Fruit fly (Drosophila melanogaster) whole organism, embryonic: ENCODE results near the gene ZnT77C.

Experiments
- Atf3 ChIP-seq: fragments of 200-800 bp; sonication (Bioruptor generic); optimal IDR thresholded peaks from 3 replicates; lab custom pipeline; 2016; ENCODE audit warnings: missing biosample characterization, missing genetic modification characterization
- B-H1 ChIP-seq: fragments of 200-800 bp; sonication (Bioruptor generic); IDR thresholded peaks from 3 replicates; pipeline ENCODE4 v1.3.6; 2022; ENCODE audit warnings: missing biosample characterization, missing genetic modification characterization
- BEAF-32 ChIP-seq: fragments of 200-800 bp; sonication (Bioruptor generic); optimal IDR thresholded peaks from 3 replicates; lab custom pipeline; 2017; ENCODE audit warnings: missing biosample characterization, missing genetic modification characterization, mild to moderate bottlenecking, moderate library complexity, missing genetic modification reagents
- C15 ChIP-seq: fragments of 200-800 bp; sonication (Bioruptor generic); IDR thresholded peaks from 3 replicates; pipeline ENCODE4 v1.3.6; 2022; ENCODE audit warnings: missing biosample characterization, missing genetic modification characterization
- CG11456 ChIP-seq: fragments of 200-800 bp; sonication (Bioruptor generic); IDR thresholded peaks from 3 replicates; pipeline ENCODE4 v1.3.6; 2022; ENCODE audit warnings: missing biosample characterization, missing genetic modification characterization
- CG1233 ChIP-seq: fragments of 200-800 bp; sonication (Bioruptor generic); optimal IDR thresholded peaks from 4 replicates; lab custom pipeline; 2018; ENCODE audit warnings: missing biosample characterization, mild to moderate bottlenecking, missing genetic modification characterization
- CG14710 ChIP-seq: fragments of 200-800 bp; sonication (Bioruptor generic); optimal IDR thresholded peaks from 3 replicates; lab custom pipeline; 2019; ENCODE audit warnings: missing biosample characterization, mild to moderate bottlenecking, missing genetic modification characterization, moderate library complexity
- CG15073 ChIP-seq: fragments of 200-800 bp; sonication (Bioruptor generic); optimal IDR thresholded peaks from 2 replicates; lab custom pipeline; 2016; ENCODE audit warnings: missing biosample characterization, missing genetic modification characterization
- CG17385 ChIP-seq: fragments of 200-800 bp; sonication (Bioruptor generic); optimal IDR thresholded peaks from 3 replicates; lab custom pipeline; 2018; ENCODE audit warnings: missing biosample characterization, mild to moderate bottlenecking, missing genetic modification characterization
- CG1792 ChIP-seq: fragments of 200-800 bp; sonication (Bioruptor generic); optimal IDR thresholded peaks from 2 replicates; lab custom pipeline; 2016; ENCODE audit warnings: missing biosample characterization, missing genetic modification characterization
- CG2116 ChIP-seq: fragments of 200-800 bp; sonication (Bioruptor generic); optimal IDR thresholded peaks from 3 replicates; lab custom pipeline; 2018; ENCODE audit warnings: missing biosample characterization, mild to moderate bottlenecking, missing genetic modification characterization
- CG2678 ChIP-seq: fragments of 200-800 bp; sonication (Bioruptor generic); optimal IDR thresholded peaks from 3 replicates; lab custom pipeline; 2019; ENCODE audit warnings: missing biosample characterization, mild to moderate bottlenecking, missing genetic modification characterization, moderate library complexity
- CG2889 ChIP-seq: fragments of 200-800 bp; sonication (Bioruptor generic); IDR thresholded peaks from 3 replicates; pipeline ENCODE4 v1.3.6; 2022; ENCODE audit warnings: missing biosample characterization, missing genetic modification characterization
- CG31388 ChIP-seq: fragments of 200-800 bp; sonication (Bioruptor generic); optimal IDR thresholded peaks from 2 replicates; lab custom pipeline; 2016; ENCODE audit warnings: missing biosample characterization, missing genetic modification characterization
- CG31441 ChIP-seq: fragments of 200-800 bp; sonication (Bioruptor generic); IDR thresholded peaks from 2 replicates; pipeline ENCODE4 v1.3.6; 2022; ENCODE audit warnings: missing biosample characterization, missing genetic modification characterization
- CG34224 ChIP-seq: fragments of 200-800 bp; sonication (Bioruptor generic); IDR thresholded peaks from 3 replicates; pipeline ENCODE4 v1.3.6; 2022; ENCODE audit warnings: missing biosample characterization, missing genetic modification characterization; ENCODE audit not compliant: partially characterized antibody
- CG6272 ChIP-seq: fragments of 200-800 bp; sonication (Bioruptor generic); IDR thresholded peaks from 2 replicates; pipeline ENCODE4 v1.3.6; 2022; ENCODE audit warnings: missing biosample characterization, missing genetic modification characterization
- CG6654 ChIP-seq: fragments of 200-800 bp; sonication (Bioruptor generic); optimal IDR thresholded peaks from 2 replicates; lab custom pipeline; 2017; ENCODE audit warnings: missing biosample characterization, mild to moderate bottlenecking, missing genetic modification characterization
- CG6813 ChIP-seq: fragments of 200-800 bp; sonication (Bioruptor generic); optimal IDR thresholded peaks from 2 replicates; lab custom pipeline; 2017; ENCODE audit warnings: missing biosample characterization, missing genetic modification characterization, mild to moderate bottlenecking, moderate library complexity, missing genetic modification reagents
- CG7839 ChIP-seq: fragments of 200-800 bp; sonication (Bioruptor generic); optimal IDR thresholded peaks from 3 replicates; lab custom pipeline; 2018; ENCODE audit warnings: missing biosample characterization, mild to moderate bottlenecking, missing genetic modification characterization, moderate library complexity
- CG7928 ChIP-seq: fragments of 200-800 bp; sonication (Bioruptor generic); optimal IDR thresholded peaks from 2 replicates; lab custom pipeline; 2017; ENCODE audit warnings: missing biosample characterization, mild to moderate bottlenecking, missing genetic modification characterization
- CG8290 ChIP-seq, 3 experiments: fragments of 200-800 bp; sonication (Bioruptor generic); optimal IDR thresholded peaks; 2 replicates each; lab custom pipeline; 2016 to 2019; ENCODE audit warnings: missing biosample characterization in 3 of 3, missing genetic modification characterization in 3 of 3, mild to moderate bottlenecking in 2 of 3, moderate library complexity in 1 of 3
- Dip3 ChIP-seq: fragments of 200-800 bp; sonication (Bioruptor generic); optimal IDR thresholded peaks from 3 replicates; lab custom pipeline; 2016; ENCODE audit warnings: missing biosample characterization, missing genetic modification characterization
- Dp ChIP-seq: fragments of 200-800 bp; sonication (Bioruptor generic); optimal IDR thresholded peaks from 2 replicates; lab custom pipeline; 2018; ENCODE audit warnings: missing biosample characterization, mild to moderate bottlenecking, missing genetic modification characterization, moderate library complexity
- Eip74EF ChIP-seq, 2 experiments: fragments of 200-800 bp in 1 of 2; fragments of >200 bp in 1 of 2; sonication (Bioruptor generic) in 1 of 2; optimal IDR thresholded peaks; 2 replicates each; lab custom pipeline; 2017 to 2019; ENCODE audit warnings: missing biosample characterization in 2 of 2, missing genetic modification characterization in 2 of 2, mild to moderate bottlenecking in 1 of 2, moderate library complexity in 1 of 2
- Fer1 ChIP-seq: fragments of 200-800 bp; sonication (Bioruptor generic); optimal IDR thresholded peaks from 2 replicates; lab custom pipeline; 2017; ENCODE audit warnings: missing biosample characterization, mild to moderate bottlenecking, missing genetic modification characterization
- Hand ChIP-seq: fragments of 200-800 bp; sonication (Bioruptor generic); optimal IDR thresholded peaks from 2 replicates; lab custom pipeline; 2017; ENCODE audit warnings: mild to moderate bottlenecking, missing biosample characterization, missing genetic modification reagents, missing genetic modification characterization
- Lhr ChIP-seq: fragments of 200-800 bp; sonication (Bioruptor generic); optimal IDR thresholded peaks from 3 replicates; lab custom pipeline; 2017; ENCODE audit warnings: mild to moderate bottlenecking, missing biosample characterization, missing genetic modification reagents, missing genetic modification characterization
- Mes4 ChIP-seq: fragments of 200-800 bp; sonication (Bioruptor generic); optimal IDR thresholded peaks from 2 replicates; lab custom pipeline; 2016; ENCODE audit warnings: missing biosample characterization, missing genetic modification characterization
- NK7.1 ChIP-seq: fragments of 200-800 bp; sonication (Bioruptor generic); optimal IDR thresholded peaks from 3 replicates; lab custom pipeline; 2016; ENCODE audit warnings: missing biosample characterization, missing genetic modification characterization
- cad ChIP-seq: fragments of >200 bp; optimal IDR thresholded peaks from 2 replicates; lab custom pipeline; 2017; ENCODE audit warnings: missing biosample characterization, missing genetic modification characterization
- corto ChIP-seq: fragments of 200-800 bp; sonication (Bioruptor generic); optimal IDR thresholded peaks from 2 replicates; lab custom pipeline; 2016; ENCODE audit warnings: missing biosample characterization, mild to moderate bottlenecking, missing genetic modification characterization, moderate library complexity
- crc ChIP-seq: fragments of 200-800 bp; sonication (Bioruptor generic); optimal IDR thresholded peaks from 2 replicates; lab custom pipeline; 2016; ENCODE audit warnings: missing biosample characterization, missing genetic modification characterization
- dysf ChIP-seq: fragments of 200-800 bp; sonication (Bioruptor generic); IDR thresholded peaks from 3 replicates; pipeline ENCODE4 v1.3.6; 2022; ENCODE audit warnings: missing biosample characterization, missing genetic modification characterization
- fd3F ChIP-seq: fragments of 200-800 bp; sonication (Bioruptor generic); optimal IDR thresholded peaks from 2 replicates; lab custom pipeline; 2018; ENCODE audit warnings: missing biosample characterization, mild to moderate bottlenecking, missing genetic modification characterization, moderate library complexity
- her ChIP-seq: fragments of 200-800 bp; sonication (Bioruptor generic); optimal IDR thresholded peaks from 2 replicates; lab custom pipeline; 2016; ENCODE audit warnings: missing biosample characterization, missing genetic modification characterization
- hth ChIP-seq: fragments of >200 bp; optimal IDR thresholded peaks from 2 replicates; lab custom pipeline; 2017; ENCODE audit warnings: inconsistent platforms
- ind ChIP-seq: fragments of 200-800 bp; sonication (Bioruptor generic); optimal IDR thresholded peaks from 3 replicates; lab custom pipeline; 2016; ENCODE audit warnings: missing biosample characterization, missing genetic modification characterization
- mam ChIP-seq: fragments of 200-800 bp; sonication (Bioruptor generic); optimal IDR thresholded peaks from 3 replicates; lab custom pipeline; 2016; ENCODE audit warnings: missing biosample characterization, missing genetic modification characterization
- mld ChIP-seq: fragments of 200-800 bp; sonication (Bioruptor generic); IDR thresholded peaks from 3 replicates; pipeline ENCODE4 v1.3.6; 2022; ENCODE audit warnings: missing biosample characterization, missing genetic modification characterization; ENCODE audit not compliant: partially characterized antibody
- nmo ChIP-seq: fragments of 200-800 bp; sonication (Bioruptor generic); optimal IDR thresholded peaks from 2 replicates; lab custom pipeline; 2018; ENCODE audit warnings: missing biosample characterization, mild to moderate bottlenecking, missing genetic modification characterization, moderate library complexity
- org-1 ChIP-seq: fragments of 200-800 bp; sonication (Bioruptor generic); optimal IDR thresholded peaks from 2 replicates; lab custom pipeline; 2017; ENCODE audit warnings: missing biosample characterization, missing genetic modification characterization
- pros ChIP-seq: fragments of 200-800 bp; sonication (Bioruptor generic); optimal IDR thresholded peaks from 3 replicates; lab custom pipeline; 2019; ENCODE audit warnings: missing biosample characterization, mild to moderate bottlenecking, missing genetic modification characterization, moderate library complexity
- row ChIP-seq: fragments of 200-800 bp; sonication (Bioruptor generic); IDR thresholded peaks from 3 replicates; pipeline ENCODE4 v1.3.6; 2022; ENCODE audit warnings: missing biosample characterization, missing genetic modification characterization
- seq ChIP-seq: fragments of 200-800 bp; sonication (Bioruptor generic); IDR thresholded peaks from 2 replicates; pipeline ENCODE4 v1.3.6; 2022; ENCODE audit warnings: missing biosample characterization, missing genetic modification characterization
- slbo ChIP-seq: fragments of 200-800 bp; sonication (Bioruptor generic); IDR thresholded peaks from 2 replicates; pipeline ENCODE4 v1.3.6; 2022; ENCODE audit warnings: missing biosample characterization, missing genetic modification characterization
- sna ChIP-seq: fragments of 200-800 bp; sonication (Bioruptor generic); IDR thresholded peaks from 2 replicates; pipeline ENCODE4 v1.3.6; 2022; ENCODE audit warnings: missing biosample characterization, missing genetic modification characterization; ENCODE audit not compliant: partially characterized antibody
- tll ChIP-seq, 2 experiments: fragments of 200-800 bp in 1 of 2; fragments of >200 bp in 1 of 2; sonication (Bioruptor generic) in 1 of 2; optimal IDR thresholded peaks; 2 replicates each; lab custom pipeline; 2017 to 2019; ENCODE audit warnings: missing biosample characterization in 2 of 2, missing genetic modification characterization in 2 of 2, mild to moderate bottlenecking in 1 of 2, moderate library complexity in 1 of 2
- trem ChIP-seq: fragments of 200-800 bp; optimal IDR thresholded peaks from 3 replicates; lab custom pipeline; 2019; ENCODE audit warnings: missing biosample characterization, mild to moderate bottlenecking, missing genetic modification characterization, moderate library complexity

Gene ZnT77C

DNA sequence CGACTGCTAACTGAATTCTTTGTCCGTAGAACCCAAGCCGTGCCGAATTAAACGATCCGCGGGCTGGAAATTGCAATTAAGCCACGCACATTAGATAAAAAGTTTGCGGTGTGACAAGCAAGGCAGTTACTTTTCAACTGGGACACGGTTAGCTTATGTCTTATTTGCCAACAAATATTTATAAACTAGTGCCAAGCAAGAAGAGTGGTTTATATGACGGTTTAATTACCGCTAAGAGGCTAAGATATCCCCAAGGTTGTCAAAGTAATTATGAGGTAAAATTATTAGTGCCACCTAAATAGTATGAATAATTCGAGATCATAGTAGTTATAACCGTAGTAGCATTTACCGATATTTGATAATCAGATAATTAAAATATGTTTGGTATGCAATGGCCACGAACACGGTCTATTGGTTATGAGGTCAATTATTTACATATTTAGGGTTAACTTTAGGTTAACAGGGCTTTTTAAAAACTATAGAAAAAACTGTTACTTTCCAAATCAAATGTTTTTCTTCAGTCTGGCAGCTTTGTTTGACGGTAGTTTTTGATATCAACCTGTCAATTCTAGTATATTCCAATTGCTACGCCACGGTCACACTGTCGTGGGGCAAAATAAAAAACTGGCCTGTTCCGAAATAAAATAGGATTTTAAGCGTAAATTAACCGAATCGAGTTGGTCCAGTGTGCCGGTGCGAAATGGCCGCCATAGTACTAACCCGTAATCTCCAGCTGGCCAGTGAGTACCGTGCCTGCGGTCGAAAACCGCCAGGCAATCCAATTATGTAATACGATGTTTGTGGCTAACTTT is at the start of gene ZnT77C (continued):
- no peak for TF ChIP-seq Hand (GFP tag; lab: Kevin White, UChicago)
- no peak for TF ChIP-seq ind (GFP tag; lab: Kevin White, UChicago)
- TF ChIP-seq CG6813 (GFP tag; lab: Kevin White, UChicago) = no peak
- peak; percentile 73 for TF ChIP-seq trem (tag; lab: Kevin White, UChicago)
- TF ChIP-seq fd3F = peak; percentile 24
- TF ChIP-seq Fer1 (GFP tag; lab: Kevin White, UChicago) = no peak
- TF ChIP-seq her = no peak
- no peak for TF ChIP-seq CG1233
- peak; percentile 54 for TF ChIP-seq Dp (GFP tag; lab: Kevin White, UChicago)
- TF ChIP-seq CG7839 (tag; lab: Kevin White, UChicago) = no peak
- TF ChIP-seq NK7.1 (GFP tag; lab: Kevin White, UChicago) = no peak
- no peak for TF ChIP-seq slbo (GFP tag; lab: Robert Waterston, UW)
- TF ChIP-seq CG7928 (GFP tag; lab: Kevin White, UChicago) = no peak
- TF ChIP-seq seq (GFP tag; lab: Robert Waterston, UW) = no peak
- no peak for TF ChIP-seq Mes4 (GFP tag; lab: Kevin White, UChicago)
- TF ChIP-seq nmo (GFP tag; lab: Kevin White, UChicago) = peak; percentile 9
- TF ChIP-seq CG6272 (GFP tag; lab: Robert Waterston, UW) = no peak
- TF ChIP-seq org-1 (GFP tag; lab: Kevin White, UChicago) = no peak
- TF ChIP-seq hth (lab: Kevin White, UChicago) = no peak
- no peak for TF ChIP-seq CG8290 (GFP tag; optimal IDR thresholded peaks at IDR 0.05; lab: Kevin White, UChicago)
- peak in 1 of 2 experiments; percentile 47 for TF ChIP-seq CG8290 (tag; optimal IDR thresholded peaks at IDR 0.05; lab: Kevin White, UChicago)
- no peak for TF ChIP-seq mld (GFP tag; lab: Robert Waterston, UW)
- no peak for TF ChIP-seq sna (GFP tag; lab: Robert Waterston, UW)
- no peak for TF ChIP-seq Atf3 (GFP tag; lab: Kevin White, UChicago)
- TF ChIP-seq row (GFP tag; lab: Robert Waterston, UW) = peak; percentile 48
- TF ChIP-seq Eip74EF (GFP tag; optimal IDR thresholded peaks at IDR 0.05; lab: Kevin White, UChicago) = no peak
- no peak for TF ChIP-seq CG2889 (GFP tag; lab: Robert Waterston, UW)
- TF ChIP-seq BEAF-32 (GFP tag; lab: Kevin White, UChicago) = peak; percentile 41
- no peak for TF ChIP-seq CG15073 (GFP tag; lab: Kevin White, UChicago)
- TF ChIP-seq CG2116 (GFP tag; lab: Kevin White, UChicago) = peak; percentile 44
- TF ChIP-seq CG34224 (GFP tag; lab: Robert Waterston, UW) = no peak
- TF ChIP-seq CG11456 (GFP tag; lab: Robert Waterston, UW) = no peak
- no peak for TF ChIP-seq CG1792 (GFP tag; lab: Kevin White, UChicago)
- no peak for TF ChIP-seq pros (GFP tag; lab: Kevin White, UChicago)
- no peak for TF ChIP-seq Dip3 (GFP tag; lab: Kevin White, UChicago)
- no peak for TF ChIP-seq cad (GFP tag; lab: Kevin White, UChicago)
- no peak for TF ChIP-seq CG31388 (GFP tag; lab: Kevin White, UChicago)
- no peak for TF ChIP-seq dysf (GFP tag; lab: Robert Waterston, UW)
- peak; percentile 79 for TF ChIP-seq Lhr (GFP tag; lab: Kevin White, UChicago)
- TF ChIP-seq mam (GFP tag; lab: Kevin White, UChicago) = no peak
- TF ChIP-seq crc (GFP tag; lab: Kevin White, UChicago) = no peak
- no peak for TF ChIP-seq C15
- no peak for TF ChIP-seq CG6654 (GFP tag; lab: Kevin White, UChicago)
- TF ChIP-seq B-H1 (GFP tag; lab: Robert Waterston, UW) = no peak
- peak; percentile 32 for TF ChIP-seq CG2678 (tag; lab: Kevin White, UChicago)
- TF ChIP-seq corto (GFP tag; lab: Kevin White, UChicago) = no peak
- no peak for TF ChIP-seq CG17385 (GFP tag; lab: Kevin White, UChicago)
- peak; percentile 13 for TF ChIP-seq CG14710 (tag; lab: Kevin White, UChicago)
- TF ChIP-seq CG31441 (GFP tag; lab: Robert Waterston, UW) = no peak
- TF ChIP-seq tll (GFP tag; optimal IDR thresholded peaks at IDR 0.05; lab: Kevin White, UChicago) = no peak
